Fruit fly (Drosophila melanogaster) whole organism, embryonic: ENCODE results near the gene sunn.

Experiments
- Abd-B ChIP-seq: fragments of 200-800 bp; sonication (Bioruptor generic); optimal IDR thresholded peaks from 2 replicates; lab custom pipeline; 2018; ENCODE audit warnings: missing biosample characterization, mild to moderate bottlenecking, missing genetic modification characterization, moderate library complexity
- Bdp1 ChIP-seq: fragments of 200-800 bp; sonication (Bioruptor generic); optimal IDR thresholded peaks from 3 replicates; lab custom pipeline; 2016; ENCODE audit warnings: missing biosample characterization, missing genetic modification characterization
- CG11560 ChIP-seq: fragments of 200-800 bp; sonication (Bioruptor generic); IDR thresholded peaks from 3 replicates; pipeline ENCODE4 v1.3.6; 2022; ENCODE audit warnings: missing biosample characterization, missing genetic modification characterization
- CG12219 ChIP-seq: fragments of 200-800 bp; sonication (Bioruptor generic); optimal IDR thresholded peaks from 3 replicates; lab custom pipeline; 2018; ENCODE audit warnings: missing biosample characterization, mild to moderate bottlenecking, missing genetic modification characterization
- CG13287 ChIP-seq: fragments of 200-800 bp; sonication (Bioruptor generic); IDR thresholded peaks from 2 replicates; pipeline ENCODE4 v1.3.6; 2022; ENCODE audit warnings: missing biosample characterization, missing genetic modification characterization; ENCODE audit not compliant: partially characterized antibody
- CG13624 ChIP-seq: fragments of 200-800 bp; sonication (Bioruptor generic); optimal IDR thresholded peaks from 2 replicates; lab custom pipeline; 2016; ENCODE audit warnings: missing biosample characterization, missing genetic modification characterization
- CG14860 ChIP-seq: fragments of 200-800 bp; sonication (Bioruptor generic); IDR thresholded peaks from 3 replicates; pipeline ENCODE4 v1.3.6; 2022; ENCODE audit warnings: missing biosample characterization, missing genetic modification characterization; ENCODE audit not compliant: partially characterized antibody
- CG1603 ChIP-seq: fragments of 200-800 bp; sonication (Bioruptor generic); optimal IDR thresholded peaks from 2 replicates; lab custom pipeline; 2019; ENCODE audit warnings: missing biosample characterization, mild to moderate bottlenecking, missing genetic modification characterization, moderate library complexity
- CG16815 ChIP-seq: fragments of 200-800 bp; sonication (Bioruptor generic); optimal IDR thresholded peaks from 3 replicates; lab custom pipeline; 2017; ENCODE audit warnings: missing biosample characterization, mild to moderate bottlenecking, missing genetic modification characterization
- CG17361 ChIP-seq: fragments of 200-800 bp; sonication (Bioruptor generic); IDR thresholded peaks from 3 replicates; pipeline ENCODE4 v1.3.6; 2022; ENCODE audit warnings: missing biosample characterization, missing genetic modification characterization
- CG17385 ChIP-seq: fragments of 200-800 bp; sonication (Bioruptor generic); optimal IDR thresholded peaks from 3 replicates; lab custom pipeline; 2018; ENCODE audit warnings: missing biosample characterization, mild to moderate bottlenecking, missing genetic modification characterization
- CG17612 ChIP-seq: fragments of 200-800 bp; sonication (Bioruptor generic); IDR thresholded peaks from 2 replicates; pipeline ENCODE4 v1.3.6; 2022; ENCODE audit warnings: missing biosample characterization, missing genetic modification characterization
- CG18262 ChIP-seq: fragments of 200-800 bp; optimal IDR thresholded peaks from 3 replicates; lab custom pipeline; 2019; ENCODE audit warnings: missing biosample characterization, mild to moderate bottlenecking, missing genetic modification characterization, moderate library complexity
- CG18599 ChIP-seq: fragments of 200-800 bp; sonication (Bioruptor generic); optimal IDR thresholded peaks from 3 replicates; lab custom pipeline; 2017; ENCODE audit warnings: missing biosample characterization, missing genetic modification characterization, mild to moderate bottlenecking, moderate library complexity, missing genetic modification reagents
- CG2116 ChIP-seq: fragments of 200-800 bp; sonication (Bioruptor generic); optimal IDR thresholded peaks from 3 replicates; lab custom pipeline; 2018; ENCODE audit warnings: missing biosample characterization, mild to moderate bottlenecking, missing genetic modification characterization
- CG30020 ChIP-seq: fragments of 200-800 bp; optimal IDR thresholded peaks from 2 replicates; lab custom pipeline; 2019; ENCODE audit warnings: missing biosample characterization, mild to moderate bottlenecking, missing genetic modification characterization, moderate library complexity
- CG30431 ChIP-seq: fragments of 200-800 bp; sonication (Bioruptor generic); optimal IDR thresholded peaks from 2 replicates; lab custom pipeline; 2017; ENCODE audit warnings: missing biosample characterization, missing genetic modification characterization
- CG3163 ChIP-seq: fragments of 200-800 bp; sonication (Bioruptor generic); optimal IDR thresholded peaks from 3 replicates; lab custom pipeline; 2016; ENCODE audit warnings: missing biosample characterization, missing genetic modification characterization
- CG32767 ChIP-seq: fragments of 200-800 bp; sonication (Bioruptor generic); IDR thresholded peaks from 2 replicates; pipeline ENCODE4 v1.3.6; 2022; ENCODE audit warnings: missing biosample characterization, missing genetic modification characterization
- CG34224 ChIP-seq: fragments of 200-800 bp; sonication (Bioruptor generic); IDR thresholded peaks from 3 replicates; pipeline ENCODE4 v1.3.6; 2022; ENCODE audit warnings: missing biosample characterization, missing genetic modification characterization; ENCODE audit not compliant: partially characterized antibody
- CG42726 ChIP-seq: fragments of 200-800 bp; sonication (Bioruptor generic); IDR thresholded peaks from 2 replicates; pipeline ENCODE4 v1.3.6; 2022; ENCODE audit warnings: missing biosample characterization, missing genetic modification characterization; ENCODE audit not compliant: partially characterized antibody
- CG4328 ChIP-seq: fragments of 200-800 bp; sonication (Bioruptor generic); optimal IDR thresholded peaks from 3 replicates; lab custom pipeline; 2017; ENCODE audit warnings: missing biosample characterization, missing genetic modification reagents, missing genetic modification characterization
- CG4730 ChIP-seq: fragments of 200-800 bp; sonication (Bioruptor generic); IDR thresholded peaks from 2 replicates; pipeline ENCODE4 v1.3.6; 2022; ENCODE audit warnings: missing biosample characterization, missing genetic modification characterization
- CG6272 ChIP-seq: fragments of 200-800 bp; sonication (Bioruptor generic); IDR thresholded peaks from 2 replicates; pipeline ENCODE4 v1.3.6; 2022; ENCODE audit warnings: missing biosample characterization, missing genetic modification characterization
- CG7987 ChIP-seq: fragments of 200-800 bp; sonication (Bioruptor generic); optimal IDR thresholded peaks from 2 replicates; lab custom pipeline; 2018; ENCODE audit warnings: missing biosample characterization, mild to moderate bottlenecking, missing genetic modification characterization, moderate library complexity
- CG8359 ChIP-seq: fragments of 200-800 bp; sonication (Bioruptor generic); optimal IDR thresholded peaks from 2 replicates; lab custom pipeline; 2017; ENCODE audit warnings: missing biosample characterization, mild to moderate bottlenecking, missing genetic modification characterization, borderline replicate concordance
- CG9876 ChIP-seq: fragments of 200-800 bp; sonication (Bioruptor generic); optimal IDR thresholded peaks from 2 replicates; lab custom pipeline; 2016; ENCODE audit warnings: missing biosample characterization, missing genetic modification characterization
- CG9932 ChIP-seq: fragments of 200-800 bp; sonication (Bioruptor generic); IDR thresholded peaks from 2 replicates; pipeline ENCODE4 v1.3.6; 2022; ENCODE audit warnings: missing biosample characterization, missing genetic modification characterization
- Dbx ChIP-seq: fragments of 200-800 bp; sonication (Bioruptor generic); IDR thresholded peaks from 3 replicates; pipeline ENCODE4 v1.3.6; 2022; ENCODE audit warnings: missing biosample characterization, missing genetic modification characterization
- Deaf1 ChIP-seq: fragments of 200-800 bp; optimal IDR thresholded peaks from 3 replicates; lab custom pipeline; 2019; ENCODE audit warnings: missing biosample characterization, mild to moderate bottlenecking, missing genetic modification characterization, moderate library complexity
- Dek ChIP-seq: fragments of 200-800 bp; sonication (Bioruptor generic); optimal IDR thresholded peaks from 3 replicates; lab custom pipeline; 2019; ENCODE audit warnings: missing biosample characterization, mild to moderate bottlenecking, missing genetic modification characterization, moderate library complexity
- Hey ChIP-seq: fragments of 200-800 bp; sonication (Bioruptor generic); optimal IDR thresholded peaks from 3 replicates; lab custom pipeline; 2018; ENCODE audit warnings: missing biosample characterization, mild to moderate bottlenecking, missing genetic modification characterization
- Hr39 ChIP-seq: fragments of >200 bp; optimal IDR thresholded peaks from 2 replicates; lab custom pipeline; 2017
- Lim3 ChIP-seq: fragments of 200-800 bp; sonication (Bioruptor generic); IDR thresholded peaks from 2 replicates; pipeline ENCODE4 v1.3.6; 2022; ENCODE audit warnings: missing biosample characterization, missing genetic modification characterization
- NFAT ChIP-seq: fragments of 200-800 bp; sonication (Bioruptor generic); IDR thresholded peaks from 2 replicates; pipeline ENCODE4 v1.3.6; 2022; ENCODE audit warnings: missing biosample characterization, missing genetic modification characterization
- Nf-YC ChIP-seq: fragments of 200-800 bp; optimal IDR thresholded peaks from 3 replicates; lab custom pipeline; 2019; ENCODE audit warnings: missing biosample characterization, mild to moderate bottlenecking, missing genetic modification characterization, moderate library complexity
- Trl ChIP-seq, 3 experiments: fragments of >200 bp in 2 of 3; fragments of 200-800 bp in 1 of 3; sonication (Bioruptor generic) in 1 of 3; optimal IDR thresholded peaks; 2 replicates in 1 of 3; 3 replicates in 2 of 3; lab custom pipeline; 2016 to 2017; ENCODE audit warnings: missing biosample characterization in 1 of 3, missing genetic modification characterization in 1 of 3
- crc ChIP-seq: fragments of 200-800 bp; sonication (Bioruptor generic); optimal IDR thresholded peaks from 2 replicates; lab custom pipeline; 2016; ENCODE audit warnings: missing biosample characterization, missing genetic modification characterization
- dan ChIP-seq: fragments of 200-800 bp; sonication (Bioruptor generic); IDR thresholded peaks from 2 replicates; pipeline ENCODE4 v1.3.6; 2022; ENCODE audit warnings: missing biosample characterization, missing genetic modification characterization
- esg ChIP-seq: fragments of 200-800 bp; sonication (Bioruptor generic); conservative IDR thresholded peaks from 2 replicates; pipeline ENCODE4 v1.3.6; 2022; ENCODE audit warnings: missing biosample characterization, missing genetic modification characterization
- fd96Cb ChIP-seq: fragments of 200-800 bp; sonication (Bioruptor generic); optimal IDR thresholded peaks from 2 replicates; lab custom pipeline; 2018; ENCODE audit warnings: missing biosample characterization, mild to moderate bottlenecking, missing genetic modification characterization, moderate library complexity
- gro ChIP-seq: fragments of 200-800 bp; sonication (Bioruptor generic); optimal IDR thresholded peaks from 2 replicates; lab custom pipeline; 2016; ENCODE audit warnings: missing biosample characterization, missing genetic modification characterization
- inv ChIP-seq: fragments of 200-800 bp; sonication (Bioruptor generic); IDR thresholded peaks from 2 replicates; pipeline ENCODE4 v1.3.6; 2022; ENCODE audit warnings: missing biosample characterization, missing genetic modification characterization; ENCODE audit not compliant: partially characterized antibody
- kah ChIP-seq: fragments of 200-800 bp; sonication (Bioruptor generic); optimal IDR thresholded peaks from 2 replicates; lab custom pipeline; 2018; ENCODE audit warnings: missing biosample characterization, mild to moderate bottlenecking, missing genetic modification characterization
- nerfin-2 ChIP-seq: fragments of 200-800 bp; sonication (Bioruptor generic); IDR thresholded peaks from 2 replicates; pipeline ENCODE4 v1.3.6; 2022; ENCODE audit warnings: missing biosample characterization, missing genetic modification characterization; ENCODE audit not compliant: partially characterized antibody
- p53 ChIP-seq: fragments of 200-800 bp; sonication (Bioruptor generic); optimal IDR thresholded peaks from 2 replicates; lab custom pipeline; 2016; ENCODE audit warnings: missing biosample characterization, missing genetic modification characterization
- rib ChIP-seq: fragments of 200-800 bp; sonication (Bioruptor generic); IDR thresholded peaks from 2 replicates; pipeline ENCODE4 v1.3.6; 2022; ENCODE audit warnings: missing biosample characterization, missing genetic modification characterization
- slbo ChIP-seq: fragments of 200-800 bp; sonication (Bioruptor generic); IDR thresholded peaks from 2 replicates; pipeline ENCODE4 v1.3.6; 2022; ENCODE audit warnings: missing biosample characterization, missing genetic modification characterization
- tio ChIP-seq: fragments of 200-800 bp; sonication (Bioruptor generic); optimal IDR thresholded peaks from 2 replicates; lab custom pipeline; 2017; ENCODE audit warnings: missing biosample characterization, missing genetic modification characterization, inconsistent platforms

Gene sunn

DNA sequence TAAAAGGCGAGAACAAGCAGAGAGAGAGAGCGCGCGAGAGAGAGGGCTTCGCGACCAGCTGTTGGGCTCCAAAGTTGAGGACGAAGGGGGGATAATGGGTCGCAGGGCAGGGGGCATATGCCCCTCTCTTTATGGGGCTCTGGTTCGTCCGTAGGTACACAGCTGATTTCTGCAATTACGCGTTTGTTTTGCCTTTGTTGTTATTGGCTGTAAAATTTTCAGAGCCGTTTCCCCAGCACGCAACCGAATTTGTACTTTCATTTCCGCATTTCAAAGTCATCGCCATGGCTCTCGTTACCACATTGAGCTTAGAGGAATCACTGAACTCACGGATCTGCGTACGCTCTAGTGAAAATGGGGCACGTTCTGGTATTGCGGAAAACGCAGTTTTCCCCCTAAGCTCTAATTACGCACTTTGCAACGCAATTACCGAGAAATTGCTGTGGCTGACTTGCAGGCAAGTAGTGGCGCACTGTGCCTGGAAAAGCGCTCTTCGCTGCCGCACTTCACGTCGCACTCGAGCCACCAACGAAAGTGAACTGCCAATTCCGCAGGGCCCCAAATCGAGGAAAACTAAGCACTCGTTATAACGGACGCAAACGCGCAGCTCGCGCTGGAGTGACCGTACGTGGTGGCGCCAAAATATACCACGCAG is 20.0 kb upstream of the sunn start, which contains the start of gene CG11658 (continued):
- TF ChIP-seq nerfin-2: peak; percentile 59; the same call in 1 of the 2 replicates
- peak; percentile 38 for TF ChIP-seq Deaf1 (tag; lab: Kevin White, UChicago)
- peak; percentile 33; the same call in 1 of the 2 replicates for TF ChIP-seq inv
- no peak for TF ChIP-seq CG18262
- TF ChIP-seq CG12219 (GFP tag; lab: Kevin White, UChicago): no peak
- TF ChIP-seq CG9876 (GFP tag; lab: Kevin White, UChicago): no peak
- 0 out of 3 replicates have a peak, but pooled peaks have one; percentile 21 for TF ChIP-seq CG14860 (GFP tag; lab: Robert Waterston, UW)
- no peak for TF ChIP-seq Hey (tag; lab: Kevin White, UChicago)
- TF ChIP-seq CG34224 (GFP tag; lab: Robert Waterston, UW): peak; percentile 76
- TF ChIP-seq slbo: no peak
- no peak for TF ChIP-seq CG9932
- TF ChIP-seq CG42726 (GFP tag; lab: Robert Waterston, UW): 0 out of 2 replicates have a peak, but pooled peaks have one; percentile 12
- TF ChIP-seq CG13287 (GFP tag; lab: Robert Waterston, UW): peak; percentile 46
- no peak for TF ChIP-seq Hr39
- peak; percentile 39 for TF ChIP-seq Dek (tag; lab: Kevin White, UChicago)
- TF ChIP-seq CG13624 (GFP tag; lab: Kevin White, UChicago): peak; percentile 74
- TF ChIP-seq NFAT: peak; percentile 42
- TF ChIP-seq CG4328 (GFP tag; lab: Kevin White, UChicago): no peak
- peak; percentile 95 for TF ChIP-seq CG32767 (GFP tag; lab: Robert Waterston, UW)
- TF ChIP-seq crc: no peak
- TF ChIP-seq Dbx: peak; percentile 8; the same call in 1 of the 3 replicates
- TF ChIP-seq CG3163 (GFP tag; lab: Kevin White, UChicago): no peak
- TF ChIP-seq CG17612: no peak
- no peak for TF ChIP-seq dan (GFP tag; lab: Robert Waterston, UW)
- TF ChIP-seq rib (GFP tag; lab: Robert Waterston, UW): peak; percentile 81; the same call in 1 of the 2 replicates
- TF ChIP-seq gro (GFP tag; lab: Kevin White, UChicago): peak; percentile 41
- TF ChIP-seq Abd-B (GFP tag; lab: Kevin White, UChicago): no peak
- TF ChIP-seq Bdp1 (GFP tag; lab: Kevin White, UChicago): no peak
- TF ChIP-seq tio: no peak
- peak; percentile 9 for TF ChIP-seq CG1603 (tag; lab: Kevin White, UChicago)
- no peak; the same call in 2 of the 3 replicates for TF ChIP-seq CG17361
- no peak for TF ChIP-seq CG30020
- no peak for TF ChIP-seq CG2116 (GFP tag; lab: Kevin White, UChicago)
- TF ChIP-seq Trl (optimal IDR thresholded peaks at IDR 0.05; lab: Kevin White, UChicago): peak; percentile 91 to 98
- no peak for TF ChIP-seq Trl (GFP tag; optimal IDR thresholded peaks at IDR 0.05; lab: Kevin White, UChicago)
- no peak for TF ChIP-seq CG6272
- no peak for TF ChIP-seq CG7987 (GFP tag; lab: Kevin White, UChicago)
- no peak for TF ChIP-seq fd96Cb
- no peak for TF ChIP-seq esg (GFP tag; lab: Robert Waterston, UW)
- TF ChIP-seq CG17385: no peak
- TF ChIP-seq CG18599 (GFP tag; lab: Kevin White, UChicago): peak; percentile 23
- no peak for TF ChIP-seq p53 (GFP tag; lab: Kevin White, UChicago)
- TF ChIP-seq CG11560 (tag; lab: Robert Waterston, UW): no peak
- no peak for TF ChIP-seq CG30431
- no peak for TF ChIP-seq CG16815 (GFP tag; lab: Kevin White, UChicago)
- no peak for TF ChIP-seq Lim3 (GFP tag; lab: Robert Waterston, UW)
- peak; percentile 13 for TF ChIP-seq kah (GFP tag; lab: Kevin White, UChicago)
- TF ChIP-seq Nf-YC (tag; lab: Kevin White, UChicago): peak; percentile 40
- TF ChIP-seq CG4730 (GFP tag; lab: Robert Waterston, UW): no peak
- TF ChIP-seq CG8359 (GFP tag; lab: Kevin White, UChicago): no peak
